Worm (Caenorhabditis elegans): ENCODE measurements around the gene srh-300.

- TF ChIP-seq aly-1 (tag; optimal IDR thresholded peaks at IDR 0.05) (no peak), F13C5.2 (tag; optimal IDR thresholded peaks at IDR 0.05) (no peak), tbx-37 (GFP tag; conservative IDR thresholded peaks at IDR 0.05) (no peak), flt-1 (GFP tag; IDR thresholded peaks at IDR 0.05) (no peak), tra-4 (tag; optimal IDR thresholded peaks at IDR 0.05) (no peak), hmbx-1 (tag; optimal IDR thresholded peaks at IDR 0.05) (no peak)
Measured at ce11 chrV:17805323-17805722, 16.6 kb upstream of the srh-300 start, which contains the start of gene srh-291.

Measured in whole organism, early embryonic.